Worm (Caenorhabditis elegans) whole organism, late embryonic: ENCODE results near the gene T01G6.1.

Source experiments
- ahr-1 ChIP-seq: sonication (generic microtip); optimal IDR thresholded peaks from 2 replicates; lab custom pipeline; 2016; ENCODE audit warnings: missing genetic modification characterization, missing compliant biosample characterization
- ceh-24 ChIP-seq: sonication (generic microtip); optimal IDR thresholded peaks from 2 replicates; lab custom pipeline; 2016; ENCODE audit warnings: mild to moderate bottlenecking, missing genetic modification characterization, missing compliant biosample characterization
- ceh-9 ChIP-seq: sonication (generic microtip); optimal IDR thresholded peaks from 2 replicates; lab custom pipeline; 2016; ENCODE audit warnings: mild to moderate bottlenecking, missing genetic modification characterization, inconsistent platforms, missing compliant biosample characterization
- elt-2 ChIP-seq: sonication (generic microtip); optimal IDR thresholded peaks from 2 replicates; lab custom pipeline; 2016; ENCODE audit warnings: missing genetic modification reagents, missing genetic modification characterization, missing compliant biosample characterization
- hlh-6 ChIP-seq: sonication (generic microtip); optimal IDR thresholded peaks from 2 replicates; lab custom pipeline; 2016; ENCODE audit warnings: missing genotype, missing genetic modification characterization, missing compliant biosample characterization
- rnt-1 ChIP-seq: sonication (generic microtip); optimal IDR thresholded peaks from 2 replicates; lab custom pipeline; 2016; ENCODE audit warnings: missing genetic modification characterization, missing compliant biosample characterization

ce11 chrV:457839-458238, 39.7 kb upstream of the T01G6.1 start:
- no peak for TF ChIP-seq rnt-1 (tag; lab: Kevin White, UChicago)
- TF ChIP-seq ceh-9 (tag; lab: Kevin White, UChicago) = no peak
- no peak for TF ChIP-seq hlh-6
- no peak for TF ChIP-seq elt-2 (tag; lab: Kevin White, UChicago)
- TF ChIP-seq ahr-1 (tag; lab: Kevin White, UChicago) = no peak
- no peak for TF ChIP-seq ceh-24
